Fruit fly (Drosophila melanogaster) whole organism, adult: ENCODE measurements around the gene CG14356.

Experiments used
- CG12768 ChIP-seq: fragments of 200-800 bp; sonication (Bioruptor generic); optimal IDR thresholded peaks from 2 replicates; lab custom pipeline; 2017; ENCODE audit warnings: missing biosample characterization, missing genetic modification characterization, mild to moderate bottlenecking, moderate library complexity, missing genetic modification reagents
- CG1620 ChIP-seq: fragments of 200-800 bp; sonication (Bioruptor generic); optimal IDR thresholded peaks from 2 replicates; lab custom pipeline; 2016; ENCODE audit warnings: missing biosample characterization, missing genetic modification characterization
- CG5204 ChIP-seq: fragments of 200-800 bp; sonication (Bioruptor generic); optimal IDR thresholded peaks from 2 replicates; lab custom pipeline; 2016; ENCODE audit warnings: missing biosample characterization, missing genetic modification characterization
- CG7045 ChIP-seq: fragments of 200-800 bp; sonication (Bioruptor generic); optimal IDR thresholded peaks from 2 replicates; lab custom pipeline; 2017; ENCODE audit warnings: missing biosample characterization, mild to moderate bottlenecking, missing genetic modification characterization
- CG7101 ChIP-seq: fragments of 200-800 bp; sonication (Bioruptor generic); optimal IDR thresholded peaks from 2 replicates; lab custom pipeline; 2018; ENCODE audit warnings: missing biosample characterization, mild to moderate bottlenecking, missing genetic modification characterization, moderate library complexity
- Clk ChIP-seq: fragments of 200-800 bp; sonication (Bioruptor generic); optimal IDR thresholded peaks from 2 replicates; lab custom pipeline; 2017; ENCODE audit warnings: missing biosample characterization, missing genetic modification characterization
- Crg-1 ChIP-seq: fragments of 200-800 bp; sonication (Bioruptor generic); optimal IDR thresholded peaks from 2 replicates; lab custom pipeline; 2016; ENCODE audit warnings: missing biosample characterization, missing genetic modification characterization
- Mnt ChIP-seq: fragments of 200-800 bp; sonication (Bioruptor generic); optimal IDR thresholded peaks from 2 replicates; lab custom pipeline; 2016; ENCODE audit warnings: missing biosample characterization, mild to moderate bottlenecking, missing genetic modification characterization
- bab1 ChIP-seq: fragments of 200-800 bp; sonication (Bioruptor generic); optimal IDR thresholded peaks from 3 replicates; lab custom pipeline; 2019; ENCODE audit warnings: missing biosample characterization, mild to moderate bottlenecking, missing genetic modification characterization, moderate library complexity
- cic ChIP-seq: fragments of 200-800 bp; sonication (Bioruptor generic); optimal IDR thresholded peaks from 2 replicates; lab custom pipeline; 2017; ENCODE audit warnings: missing biosample characterization, mild to moderate bottlenecking, missing genetic modification characterization, moderate library complexity
- pad ChIP-seq: fragments of 200-800 bp; sonication (Bioruptor generic); optimal IDR thresholded peaks from 3 replicates; lab custom pipeline; 2017; ENCODE audit warnings: missing biosample characterization, missing genetic modification characterization, mild to moderate bottlenecking, moderate library complexity, missing genetic modification reagents
- toe ChIP-seq: fragments of 200-800 bp; sonication (Bioruptor generic); optimal IDR thresholded peaks from 2 replicates; lab custom pipeline; 2016; ENCODE audit warnings: missing biosample characterization, missing genetic modification characterization

DNA sequence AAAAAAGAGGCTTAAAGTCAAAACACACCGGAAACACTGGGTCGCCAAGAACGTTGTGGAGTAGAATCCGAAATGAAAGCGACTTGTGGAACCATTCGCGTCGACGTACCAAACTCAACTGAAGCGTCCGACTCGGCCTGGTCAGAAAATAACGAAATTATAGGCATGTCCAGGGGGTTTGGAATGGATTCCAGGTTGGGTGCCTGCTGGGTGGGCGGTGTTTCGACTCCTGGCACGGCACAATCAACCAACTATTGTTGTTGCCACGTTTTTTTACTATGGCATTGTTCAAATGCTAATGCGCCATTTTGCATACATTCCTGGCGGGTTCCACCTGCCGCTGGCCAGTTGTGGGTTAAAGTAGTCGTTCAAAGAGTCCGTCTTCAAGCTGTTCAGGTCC is 13.5 kb downstream of the CG14356 start, which contains the start of gene Kif19A:
- no peak for TF ChIP-seq Clk (GFP tag; lab: Kevin White, UChicago)
- no peak for TF ChIP-seq bab1
- no peak for TF ChIP-seq CG1620 (GFP tag; lab: Kevin White, UChicago)
- no peak for TF ChIP-seq toe
- no peak for TF ChIP-seq cic (GFP tag; lab: Kevin White, UChicago)
- no peak for TF ChIP-seq CG7045 (GFP tag; lab: Kevin White, UChicago)
- TF ChIP-seq Crg-1 (GFP tag; lab: Kevin White, UChicago): no peak
- TF ChIP-seq Mnt: no peak
- no peak for TF ChIP-seq CG7101 (tag; lab: Kevin White, UChicago)
- no peak for TF ChIP-seq CG12768 (GFP tag; lab: Kevin White, UChicago)
- TF ChIP-seq pad (GFP tag; lab: Kevin White, UChicago): no peak
- TF ChIP-seq CG5204 (GFP tag; lab: Kevin White, UChicago): no peak
